Worm (Caenorhabditis elegans): ENCODE results near the gene mccc-1.
"Not testable (repeated sequence)": the region's sequence is repeated elsewhere in the genome, so short reads cannot be mapped to it uniquely, and the experiment has no call there.

Gene mccc-1

ce11 chrIV:9889857-9890256 lies 5.5 kb downstream of the mccc-1 start, which contains the start of gene ttbk-3:
Gene ttbk-3, minus strand, starts transcription at chrIV:9889957.
- TF ChIP-seq nhr-28 (tag; optimal IDR thresholded peaks at IDR 0.05) (no peak), php-3 (GFP tag; IDR thresholded peaks at IDR 0.05) (no peak), daf-16 (GFP tag; optimal IDR thresholded peaks at IDR 0.05) (no peak), daf-16 (tag; optimal IDR thresholded peaks at IDR 0.05) (no peak), ceh-20 (GFP tag; IDR thresholded peaks at IDR 0.05) (no peak), unc-62 (GFP tag; optimal IDR thresholded peaks at IDR 0.05 in 1 of 2) (no peak), unc-62 (tag; optimal IDR thresholded peaks at IDR 0.05) (no peak), ZK546.5 (tag; optimal IDR thresholded peaks at IDR 0.05) (no peak), set-16 (GFP tag; IDR thresholded peaks at IDR 0.05) (no peak), Y48G9A.11 (GFP tag; IDR thresholded peaks at IDR 0.05) (no peak), dmd-8 (GFP tag; IDR thresholded peaks at IDR 0.05) (no peak), dve-1 (tag; optimal IDR thresholded peaks at IDR 0.05; ENCODE audit: insufficient read depth) (no peak), fos-1 (tag; optimal IDR thresholded peaks at IDR 0.05) (no peak), attf-4 (tag; optimal IDR thresholded peaks at IDR 0.05) (no peak), ZK337.2 (GFP tag; IDR thresholded peaks at IDR 0.05) (no peak), nhr-102 (tag; optimal IDR thresholded peaks at IDR 0.05) (no peak), arid-1 (GFP tag; conservative IDR thresholded peaks at IDR 0.05) (no peak), ceh-82 (tag; optimal IDR thresholded peaks at IDR 0.05) (no peak), T26A8.4 (GFP tag; IDR thresholded peaks at IDR 0.05) (no peak)

ce11 chrIV:9891938-9892337 lies 7.6 kb downstream of the mccc-1 start, which contains the start of gene F32B6.4:
Gene F32B6.4, minus strand, starts transcription at chrIV:9892038.
- no peak for TF ChIP-seq F44E2.7 (GFP tag; IDR thresholded peaks at IDR 0.05)
- TF ChIP-seq set-16 (GFP tag; IDR thresholded peaks at IDR 0.05): no peak
- no peak for TF ChIP-seq F10B5.3 (tag; optimal IDR thresholded peaks at IDR 0.05)
- TF ChIP-seq madf-5 (GFP tag; IDR thresholded peaks at IDR 0.05): no peak
- TF ChIP-seq hif-1 (tag; optimal IDR thresholded peaks at IDR 0.05): no peak
- TF ChIP-seq daf-12 (tag; optimal IDR thresholded peaks at IDR 0.05): no peak
- TF ChIP-seq nhr-11 (tag; optimal IDR thresholded peaks at IDR 0.05): no peak
- no peak for TF ChIP-seq ceh-32 (tag; optimal IDR thresholded peaks at IDR 0.05; ENCODE audit: poor library complexity)
- no peak for TF ChIP-seq aha-1 (tag)
- no peak for TF ChIP-seq lir-3 (tag; optimal IDR thresholded peaks at IDR 0.05)
- no peak for TF ChIP-seq skn-1 (tag; optimal IDR thresholded peaks at IDR 0.05)
- TF ChIP-seq nhr-48 (tag; optimal IDR thresholded peaks at IDR 0.05): no peak
- no peak for TF ChIP-seq dmd-8 (GFP tag; IDR thresholded peaks at IDR 0.05)
- TF ChIP-seq egl-27 (tag; optimal IDR thresholded peaks at IDR 0.05): no peak
- no peak for TF ChIP-seq sdz-12 (GFP tag; optimal IDR thresholded peaks at IDR 0.05)
- no peak for TF ChIP-seq nhr-237 (tag; optimal IDR thresholded peaks at IDR 0.05)
- no peak for TF ChIP-seq saeg-2 (GFP tag; IDR thresholded peaks at IDR 0.05)
- no peak for TF ChIP-seq ZK337.2 (GFP tag; IDR thresholded peaks at IDR 0.05)
- no peak for TF ChIP-seq mes-2 (tag; optimal IDR thresholded peaks at IDR 0.05; ENCODE audit: poor library complexity, severe bottlenecking)

ce11 chrIV:9893649-9894048 lies 9.3 kb downstream of the mccc-1 start, which contains the start of gene sss-1:
Gene sss-1, minus strand, starts transcription at chrIV:9893749.
- not testable (repeated sequence) for TF ChIP-seq daf-16 (GFP tag; optimal IDR thresholded peaks at IDR 0.05); daf-16 (tag; optimal IDR thresholded peaks at IDR 0.05); lim-7 (GFP tag; IDR thresholded peaks at IDR 0.05); Y75B8A.6 (GFP tag; IDR thresholded peaks at IDR 0.05)

- 0 out of 2 replicates have a peak, but pooled peaks have one; percentile 57 for TF ChIP-seq F26F4.8 (GFP tag; conservative IDR thresholded peaks at IDR 0.05)
Observed at ce11 chrIV:9894331-9894730, 10.0 kb downstream of the mccc-1 start, which contains the start of gene msp-77. Gene msp-77, plus strand, starts transcription at chrIV:9894631.

Data from whole organism, L4 larva.